Fruit fly (Drosophila melanogaster): ENCODE measurements around the gene JMJD7.

dm6 chr3L:13479204-13479600 is 29.1 kb upstream of the JMJD7 start:
- TF ChIP-seq otp (GFP tag; IDR thresholded peaks at IDR 0.05) = no peak
- TF ChIP-seq mam (GFP tag; optimal IDR thresholded peaks at IDR 0.05) = no peak
- TF ChIP-seq CG4820 (GFP tag; optimal IDR thresholded peaks at IDR 0.05) = no peak
- no peak for TF ChIP-seq ab (GFP tag; optimal IDR thresholded peaks at IDR 0.05)
- TF ChIP-seq CG1233 (GFP tag; optimal IDR thresholded peaks at IDR 0.05) = no peak
- TF ChIP-seq CG7357 (GFP tag; IDR thresholded peaks at IDR 0.05) = no peak
- no peak for TF ChIP-seq insv (GFP tag; optimal IDR thresholded peaks at IDR 0.05)
- TF ChIP-seq kni (GFP tag; optimal IDR thresholded peaks at IDR 0.05) = no peak
- TF ChIP-seq klu (GFP tag; IDR thresholded peaks at IDR 0.05) = no peak
- no peak for TF ChIP-seq CG7786 (GFP tag; optimal IDR thresholded peaks at IDR 0.05)
- TF ChIP-seq Side (GFP tag; optimal IDR thresholded peaks at IDR 0.05) = no peak

Measured in whole organism, embryonic.